Fruit fly (Drosophila melanogaster) whole organism, embryonic: ENCODE results near the gene CG14269.

Experiments
- Bgb ChIP-seq: fragments of 200-800 bp; sonication (Bioruptor generic); IDR thresholded peaks from 2 replicates; pipeline ENCODE4 v1.3.6; 2022; ENCODE audit warnings: missing biosample characterization, missing genetic modification characterization; ENCODE audit not compliant: partially characterized antibody
- CG10147 ChIP-seq: fragments of 200-800 bp; sonication (Bioruptor generic); optimal IDR thresholded peaks from 2 replicates; lab custom pipeline; 2019; ENCODE audit warnings: missing biosample characterization, mild to moderate bottlenecking, missing genetic modification characterization, moderate library complexity
- CG10321 ChIP-seq: fragments of 200-800 bp; sonication (Bioruptor generic); IDR thresholded peaks from 2 replicates; pipeline ENCODE4 v1.3.6; 2022; ENCODE audit warnings: missing biosample characterization, missing genetic modification characterization
- CG10543 ChIP-seq: fragments of 200-800 bp; sonication (Bioruptor generic); optimal IDR thresholded peaks from 3 replicates; lab custom pipeline; 2017; ENCODE audit warnings: missing biosample characterization, mild to moderate bottlenecking, missing genetic modification characterization, moderate library complexity
- CG12744 ChIP-seq: fragments of 200-800 bp; sonication (Bioruptor generic); optimal IDR thresholded peaks from 2 replicates; lab custom pipeline; 2016; ENCODE audit warnings: missing biosample characterization, missing genetic modification characterization
- CG14965 ChIP-seq: fragments of 200-800 bp; sonication (Bioruptor generic); optimal IDR thresholded peaks from 2 replicates; lab custom pipeline; 2016; ENCODE audit warnings: missing biosample characterization, missing genetic modification characterization, borderline replicate concordance
- CG15514 ChIP-seq: fragments of 200-800 bp; sonication (Bioruptor generic); optimal IDR thresholded peaks from 3 replicates; lab custom pipeline; 2017; ENCODE audit warnings: missing biosample characterization, missing genetic modification characterization, mild to moderate bottlenecking, moderate library complexity, missing genetic modification reagents
- CG1602 ChIP-seq: fragments of 200-800 bp; sonication (Bioruptor generic); optimal IDR thresholded peaks from 3 replicates; lab custom pipeline; 2016; ENCODE audit warnings: missing biosample characterization, missing genetic modification characterization
- CG17829 ChIP-seq: fragments of 200-800 bp; optimal IDR thresholded peaks from 2 replicates; lab custom pipeline; 2019; ENCODE audit warnings: missing biosample characterization, mild to moderate bottlenecking, missing genetic modification characterization, moderate library complexity
- CG30020 ChIP-seq: fragments of 200-800 bp; optimal IDR thresholded peaks from 2 replicates; lab custom pipeline; 2019; ENCODE audit warnings: missing biosample characterization, mild to moderate bottlenecking, missing genetic modification characterization, moderate library complexity
- CG30403 ChIP-seq: fragments of 200-800 bp; sonication (Bioruptor generic); optimal IDR thresholded peaks from 3 replicates; lab custom pipeline; 2016; ENCODE audit warnings: missing biosample characterization, missing genetic modification characterization
- CG3281 ChIP-seq: fragments of 200-800 bp; sonication (Bioruptor generic); optimal IDR thresholded peaks from 3 replicates; lab custom pipeline; 2017; ENCODE audit warnings: missing biosample characterization, mild to moderate bottlenecking, missing genetic modification characterization
- CG4854 ChIP-seq: fragments of 200-800 bp; sonication (Bioruptor generic); optimal IDR thresholded peaks from 2 replicates; lab custom pipeline; 2016; ENCODE audit warnings: missing biosample characterization, missing genetic modification characterization, inconsistent platforms
- CG5180 ChIP-seq: fragments of 200-800 bp; sonication (Bioruptor generic); optimal IDR thresholded peaks from 3 replicates; lab custom pipeline; 2017; ENCODE audit warnings: missing biosample characterization, missing genetic modification characterization, mild to moderate bottlenecking, moderate library complexity, missing genetic modification reagents
- CG7556 ChIP-seq: fragments of 200-800 bp; sonication (Bioruptor generic); optimal IDR thresholded peaks from 2 replicates; lab custom pipeline; 2017; ENCODE audit warnings: missing biosample characterization, mild to moderate bottlenecking, missing genetic modification characterization
- CG8089 ChIP-seq: fragments of 200-800 bp; sonication (Bioruptor generic); optimal IDR thresholded peaks from 3 replicates; lab custom pipeline; 2016; ENCODE audit warnings: missing biosample characterization, missing genetic modification characterization
- D ChIP-seq, 2 experiments: fragments of 200-800 bp in 1 of 2; fragments of >200 bp in 1 of 2; sonication (Bioruptor generic) in 1 of 2; optimal IDR thresholded peaks; 2 replicates in 1 of 2; 3 replicates in 1 of 2; lab custom pipeline; 2017; ENCODE audit warnings: mild to moderate bottlenecking in 1 of 2, missing biosample characterization in 1 of 2, missing genetic modification characterization in 1 of 2, missing genetic modification reagents in 1 of 2
- Dfd ChIP-seq, 2 experiments: fragments of >200 bp; optimal IDR thresholded peaks; 2 replicates each; lab custom pipeline; 2017; ENCODE audit warnings: missing biosample characterization in 2 of 2, missing genetic modification characterization in 2 of 2
- Drgx ChIP-seq: fragments of 200-800 bp; sonication (Bioruptor generic); IDR thresholded peaks from 2 replicates; pipeline ENCODE4 v1.3.6; 2022; ENCODE audit warnings: missing biosample characterization, missing genetic modification characterization
- Ets65A ChIP-seq: fragments of 200-800 bp; sonication (Bioruptor generic); peaks from one replicate; lab custom pipeline; 2016; ENCODE audit warnings: missing biosample characterization, missing genetic modification characterization
- Ets97D ChIP-seq: fragments of 200-800 bp; sonication (Bioruptor generic); optimal IDR thresholded peaks from 3 replicates; lab custom pipeline; 2016; ENCODE audit warnings: missing biosample characterization, missing genetic modification characterization
- Hand ChIP-seq: fragments of 200-800 bp; sonication (Bioruptor generic); optimal IDR thresholded peaks from 2 replicates; lab custom pipeline; 2017; ENCODE audit warnings: mild to moderate bottlenecking, missing biosample characterization, missing genetic modification reagents, missing genetic modification characterization
- HmgD ChIP-seq: fragments of 200-800 bp; sonication (Bioruptor generic); optimal IDR thresholded peaks from 3 replicates; lab custom pipeline; 2016; ENCODE audit warnings: missing biosample characterization, missing genetic modification characterization
- Hr3 ChIP-seq: fragments of 200-800 bp; sonication (Bioruptor generic); optimal IDR thresholded peaks from 3 replicates; lab custom pipeline; 2016; ENCODE audit warnings: missing biosample characterization, missing genetic modification characterization
- Lim3 ChIP-seq: fragments of 200-800 bp; sonication (Bioruptor generic); IDR thresholded peaks from 2 replicates; pipeline ENCODE4 v1.3.6; 2022; ENCODE audit warnings: missing biosample characterization, missing genetic modification characterization
- MBD-R2 ChIP-seq: fragments of 200-800 bp; sonication (Bioruptor generic); IDR thresholded peaks from 2 replicates; pipeline ENCODE4 v1.3.6; 2022; ENCODE audit warnings: missing biosample characterization, missing genetic modification characterization
- Sry-β ChIP-seq: fragments of 200-800 bp; sonication (Bioruptor generic); optimal IDR thresholded peaks from 2 replicates; lab custom pipeline; 2018; ENCODE audit warnings: missing biosample characterization, mild to moderate bottlenecking, missing genetic modification characterization, moderate library complexity
- TFAM ChIP-seq: fragments of 200-800 bp; sonication (Bioruptor generic); optimal IDR thresholded peaks from 2 replicates; lab custom pipeline; 2017; ENCODE audit warnings: missing biosample characterization, missing genetic modification characterization, inconsistent platforms
- ara ChIP-seq: fragments of 200-800 bp; sonication (Bioruptor generic); IDR thresholded peaks from 2 replicates; pipeline ENCODE4 v1.3.6; 2022; ENCODE audit warnings: missing biosample characterization, missing genetic modification characterization
- cg ChIP-seq: fragments of 200-800 bp; sonication (Bioruptor generic); optimal IDR thresholded peaks from 3 replicates; lab custom pipeline; 2019; ENCODE audit warnings: missing biosample characterization, mild to moderate bottlenecking, missing genetic modification characterization, moderate library complexity
- crc ChIP-seq: fragments of 200-800 bp; sonication (Bioruptor generic); optimal IDR thresholded peaks from 2 replicates; lab custom pipeline; 2016; ENCODE audit warnings: missing biosample characterization, missing genetic modification characterization
- croc ChIP-seq: fragments of 200-800 bp; sonication (Bioruptor generic); conservative IDR thresholded peaks from 3 replicates; pipeline ENCODE4 v1.3.6; 2022; ENCODE audit warnings: missing biosample characterization, missing genetic modification characterization
- cwo ChIP-seq: fragments of 200-800 bp; sonication (Bioruptor generic); optimal IDR thresholded peaks from 3 replicates; lab custom pipeline; 2017; ENCODE audit warnings: missing biosample characterization, missing genetic modification characterization, mild to moderate bottlenecking, moderate library complexity, missing genetic modification reagents
- dysf ChIP-seq: fragments of 200-800 bp; sonication (Bioruptor generic); IDR thresholded peaks from 3 replicates; pipeline ENCODE4 v1.3.6; 2022; ENCODE audit warnings: missing biosample characterization, missing genetic modification characterization
- ems ChIP-seq: fragments of 200-800 bp; sonication (Bioruptor generic); optimal IDR thresholded peaks from 3 replicates; lab custom pipeline; 2016; ENCODE audit warnings: missing biosample characterization, missing genetic modification characterization
- esg ChIP-seq: fragments of 200-800 bp; sonication (Bioruptor generic); conservative IDR thresholded peaks from 2 replicates; pipeline ENCODE4 v1.3.6; 2022; ENCODE audit warnings: missing biosample characterization, missing genetic modification characterization
- fd102C ChIP-seq: fragments of 200-800 bp; sonication (Bioruptor generic); optimal IDR thresholded peaks from 2 replicates; lab custom pipeline; 2018; ENCODE audit warnings: missing biosample characterization, mild to moderate bottlenecking, missing genetic modification characterization, moderate library complexity
- gsb-n ChIP-seq: fragments of 200-800 bp; sonication (Bioruptor generic); optimal IDR thresholded peaks from 3 replicates; lab custom pipeline; 2018; ENCODE audit warnings: missing biosample characterization, mild to moderate bottlenecking, missing genetic modification characterization
- lbe ChIP-seq: fragments of 200-800 bp; sonication (Bioruptor generic); optimal IDR thresholded peaks from 2 replicates; lab custom pipeline; 2016; ENCODE audit warnings: missing biosample characterization, mild to moderate bottlenecking, missing genetic modification characterization
- peb ChIP-seq: fragments of 200-800 bp; sonication (Bioruptor generic); IDR thresholded peaks from 2 replicates; pipeline ENCODE4 v1.3.6; 2022; ENCODE audit warnings: missing biosample characterization, missing genetic modification characterization
- pfk ChIP-seq: fragments of 200-800 bp; sonication (Bioruptor generic); optimal IDR thresholded peaks from 2 replicates; lab custom pipeline; 2018; ENCODE audit warnings: missing biosample characterization, mild to moderate bottlenecking, missing genetic modification characterization, moderate library complexity
- pho ChIP-seq: fragments of 200-800 bp; sonication (Bioruptor generic); optimal IDR thresholded peaks from 2 replicates; lab custom pipeline; 2016; ENCODE audit warnings: missing biosample characterization, missing genetic modification characterization
- pita ChIP-seq: fragments of 200-800 bp; sonication (Bioruptor generic); optimal IDR thresholded peaks from 2 replicates; lab custom pipeline; 2017; ENCODE audit warnings: missing biosample characterization, mild to moderate bottlenecking, missing genetic modification characterization
- pnt ChIP-seq: fragments of 200-800 bp; sonication (Bioruptor generic); optimal IDR thresholded peaks from 3 replicates; lab custom pipeline; 2016; ENCODE audit warnings: missing biosample characterization, missing genetic modification characterization
- schlank ChIP-seq: fragments of 200-800 bp; sonication (Bioruptor generic); optimal IDR thresholded peaks from 2 replicates; lab custom pipeline; 2018; ENCODE audit warnings: missing biosample characterization, mild to moderate bottlenecking, missing genetic modification characterization
- sisA ChIP-seq: fragments of 200-800 bp; sonication (Bioruptor generic); IDR thresholded peaks from 2 replicates; pipeline ENCODE4 v1.3.6; 2022; ENCODE audit warnings: missing biosample characterization, missing genetic modification characterization
- sr ChIP-seq: fragments of 200-800 bp; sonication (Bioruptor generic); IDR thresholded peaks from 3 replicates; pipeline ENCODE4 v1.3.6; 2022; ENCODE audit warnings: missing biosample characterization, missing genetic modification characterization
- stwl ChIP-seq: fragments of 200-800 bp; sonication (Bioruptor generic); optimal IDR thresholded peaks from 3 replicates; lab custom pipeline; 2018; ENCODE audit warnings: missing biosample characterization, mild to moderate bottlenecking, missing genetic modification characterization, moderate library complexity
- trem ChIP-seq: fragments of 200-800 bp; optimal IDR thresholded peaks from 3 replicates; lab custom pipeline; 2019; ENCODE audit warnings: missing biosample characterization, mild to moderate bottlenecking, missing genetic modification characterization, moderate library complexity
- usp ChIP-seq: fragments of >200 bp; optimal IDR thresholded peaks from 2 replicates; lab custom pipeline; 2017; ENCODE audit warnings: missing biosample characterization, missing genetic modification characterization

CG14269 gene

dm6 chrX:3424963-3425362 is 10.6 kb downstream of the CG14269 start (continued):
- TF ChIP-seq CG14965 (GFP tag; lab: Kevin White, UChicago) (no peak), CG10543 (GFP tag; lab: Kevin White, UChicago) (no peak), CG7556 (GFP tag; lab: Kevin White, UChicago) (peak; percentile 71), pita (GFP tag; lab: Kevin White, UChicago) (no peak), dysf (GFP tag; lab: Robert Waterston, UW) (peak; percentile 90), ems (peak; percentile 86), CG8089 (GFP tag; lab: Kevin White, UChicago) (peak; percentile 66), trem (tag; lab: Kevin White, UChicago) (peak; percentile 59), Ets65A (GFP tag; lab: Kevin White, UChicago) (peak; percentile 30), stwl (no peak), pnt (GFP tag; lab: Kevin White, UChicago) (peak; percentile 73), CG17829 (tag; lab: Kevin White, UChicago) (peak; percentile 77), D (optimal IDR thresholded peaks at IDR 0.05; lab: Kevin White, UChicago) (no peak), D (GFP tag; optimal IDR thresholded peaks at IDR 0.05; lab: Kevin White, UChicago) (peak; percentile 65), CG5180 (GFP tag; lab: Kevin White, UChicago) (peak; percentile 27), CG3281 (peak; percentile 71), esg (GFP tag; lab: Robert Waterston, UW) (peak; percentile 77), Dfd (GFP tag; optimal IDR thresholded peaks at IDR 0.05; lab: Kevin White, UChicago) (no peak), Lim3 (GFP tag; lab: Robert Waterston, UW) (0 out of 2 replicates have a peak, but pooled peaks have one; percentile 42), sisA (GFP tag; lab: Robert Waterston, UW) (peak; percentile 82), CG30403 (GFP tag; lab: Kevin White, UChicago) (peak; percentile 87), crc (GFP tag; lab: Kevin White, UChicago) (peak; percentile 69), CG10147 (peak; percentile 66), usp (GFP tag; lab: Kevin White, UChicago) (no peak), lbe (GFP tag; lab: Kevin White, UChicago) (peak; percentile 17), Hand (GFP tag; lab: Kevin White, UChicago) (peak; percentile 13), CG15514 (GFP tag; lab: Kevin White, UChicago) (peak; percentile 66), Bgb (no peak), fd102C (GFP tag; lab: Kevin White, UChicago) (peak; percentile 37), sr (GFP tag; lab: Robert Waterston, UW) (peak; percentile 39; the same call in 1 of the 3 replicates), ara (GFP tag; lab: Robert Waterston, UW) (peak; percentile 86), cg (GFP tag; lab: Kevin White, UChicago) (no peak), CG4854 (GFP tag; lab: Kevin White, UChicago) (peak; percentile 67), schlank (tag; lab: Kevin White, UChicago) (peak; percentile 29), HmgD (GFP tag; lab: Kevin White, UChicago) (no peak), pho (GFP tag; lab: Kevin White, UChicago) (peak; percentile 46), cwo (GFP tag; lab: Kevin White, UChicago) (peak; percentile 65), CG30020 (tag; lab: Kevin White, UChicago) (no peak), Hr3 (GFP tag; lab: Kevin White, UChicago) (peak; percentile 79), MBD-R2 (GFP tag; lab: Robert Waterston, UW) (peak; percentile 44; the same call in 1 of the 2 replicates), peb (GFP tag; lab: Robert Waterston, UW) (0 out of 2 replicates have a peak, but pooled peaks have one; percentile 52), TFAM (GFP tag; lab: Kevin White, UChicago) (no peak), Drgx (GFP tag; lab: Robert Waterston, UW) (peak; percentile 57), pfk (GFP tag; lab: Kevin White, UChicago) (no peak), Ets97D (GFP tag; lab: Kevin White, UChicago) (peak; percentile 34), CG1602 (GFP tag; lab: Kevin White, UChicago) (peak; percentile 71), gsb-n (tag; lab: Kevin White, UChicago) (peak; percentile 77), CG10321 (GFP tag; lab: Robert Waterston, UW) (peak; percentile 26; the same call in 1 of the 2 replicates), Sry-β (GFP tag; lab: Kevin White, UChicago) (no peak), croc (peak; percentile 69), CG12744 (peak; percentile 73)
